Fruit fly (Drosophila melanogaster) whole organism, wandering third instar larva: Measurements from ENCODE around the gene CG14641.

ENCODE experiments used
- Abd-B ChIP-seq: fragments of >200 bp; optimal IDR thresholded peaks from 2 replicates; lab custom pipeline; 2017; ENCODE audit warnings: missing biosample characterization, missing genetic modification characterization
- CG32264 ChIP-seq: fragments of 200-800 bp; sonication (Bioruptor generic); optimal IDR thresholded peaks from 2 replicates; lab custom pipeline; 2016; ENCODE audit warnings: missing biosample characterization, missing genetic modification characterization
- CrebA ChIP-seq: fragments of 200-800 bp; sonication (Bioruptor generic); optimal IDR thresholded peaks from 2 replicates; lab custom pipeline; 2016; ENCODE audit warnings: missing biosample characterization, mild to moderate bottlenecking, missing genetic modification characterization, borderline replicate concordance
- Dfd ChIP-seq: fragments of >200 bp; optimal IDR thresholded peaks from 2 replicates; lab custom pipeline; 2017; ENCODE audit warnings: missing biosample characterization, missing genetic modification characterization
- Dif ChIP-seq: fragments of 200-275, 200-300 bp; sonication (Bioruptor generic); optimal IDR thresholded peaks from 2 replicates; lab custom pipeline; 2018; ENCODE audit warnings: missing biosample characterization, missing genetic modification characterization; ENCODE audit not compliant: partially characterized antibody
- GATAd ChIP-seq: sonication (Bioruptor generic); optimal IDR thresholded peaks from 2 replicates; lab custom pipeline; 2016; ENCODE audit warnings: missing biosample characterization, missing genetic modification characterization
- HLH106 ChIP-seq: fragments of 200-800 bp; optimal IDR thresholded peaks from 3 replicates; lab custom pipeline; 2019; ENCODE audit warnings: missing biosample characterization, mild to moderate bottlenecking, missing genetic modification characterization, moderate library complexity
- Hnf4 ChIP-seq: fragments of 200-800 bp; sonication (Bioruptor generic); optimal IDR thresholded peaks from 2 replicates; lab custom pipeline; 2016; ENCODE audit warnings: missing biosample characterization, mild to moderate bottlenecking, missing genetic modification characterization
- Hr78 ChIP-seq: fragments of >200 bp; optimal IDR thresholded peaks from 2 replicates; lab custom pipeline; 2017; ENCODE audit warnings: missing biosample characterization, missing genetic modification characterization
- Myc ChIP-seq: fragments of >200 bp; optimal IDR thresholded peaks from 2 replicates; lab custom pipeline; 2017
- N ChIP-seq: fragments of >200 bp; optimal IDR thresholded peaks from 2 replicates; lab custom pipeline; 2018; ENCODE audit warnings: missing biosample characterization, missing external identifiers, missing genetic modification characterization
- OdsH ChIP-seq: fragments of 200-800 bp; sonication (Bioruptor generic); optimal IDR thresholded peaks from 2 replicates; lab custom pipeline; 2016; ENCODE audit warnings: missing biosample characterization, mild to moderate bottlenecking, missing genetic modification characterization
- Rel ChIP-seq, 2 experiments: fragments of 200-800 bp; sonication (Bioruptor generic) in 1 of 2; optimal IDR thresholded peaks; 2 replicates in 1 of 2; 3 replicates in 1 of 2; lab custom pipeline; 2016 to 2019; ENCODE audit warnings: mild to moderate bottlenecking in 2 of 2, missing biosample characterization in 2 of 2, missing genetic modification characterization in 2 of 2, moderate library complexity in 1 of 2
- Sp1 ChIP-seq: fragments of 200-800 bp; sonication (Bioruptor generic); optimal IDR thresholded peaks from 3 replicates; lab custom pipeline; 2019; ENCODE audit warnings: missing biosample characterization, mild to moderate bottlenecking, missing genetic modification characterization, moderate library complexity
- Vsx2 ChIP-seq: fragments of 200-300, 225-300 bp; sonication (Bioruptor generic); optimal IDR thresholded peaks from 2 replicates; lab custom pipeline; 2018; ENCODE audit warnings: missing biosample characterization, missing genetic modification characterization; ENCODE audit not compliant: partially characterized antibody
- br ChIP-seq: fragments of 200-800 bp; sonication (Bioruptor generic); optimal IDR thresholded peaks from 2 replicates; lab custom pipeline; 2016; ENCODE audit warnings: missing biosample characterization, missing genetic modification characterization
- brk ChIP-seq: fragments of 200-800 bp; sonication (Bioruptor generic); optimal IDR thresholded peaks from 2 replicates; lab custom pipeline; 2016; ENCODE audit warnings: missing biosample characterization, mild to moderate bottlenecking, missing genetic modification characterization
- dl ChIP-seq, 2 experiments: fragments of 175-275, 200-275 bp in 1 of 2; fragments of 200-275 bp in 1 of 2; sonication (Bioruptor generic); optimal IDR thresholded peaks; lab custom pipeline; 2018; ENCODE audit warnings: mild to moderate bottlenecking in 2 of 2, missing biosample characterization in 2 of 2, missing genetic modification characterization in 2 of 2, moderate library complexity in 2 of 2; ENCODE audit not compliant: partially characterized antibody in 2 of 2, insufficient read depth in 1 of 2
- ey ChIP-seq: fragments of 200-800 bp; sonication (Bioruptor generic); optimal IDR thresholded peaks from 2 replicates; lab custom pipeline; 2016; ENCODE audit warnings: missing biosample characterization, missing genetic modification characterization
- foxo ChIP-seq, 2 experiments: fragments of 200-800 bp; sonication (Bioruptor generic); optimal IDR thresholded peaks; 2 replicates in 1 of 2; 3 replicates in 1 of 2; lab custom pipeline; 2016 to 2017; ENCODE audit warnings: missing biosample characterization in 2 of 2, missing genetic modification characterization in 2 of 2
- h ChIP-seq: fragments of 200-800 bp; sonication (Bioruptor generic); optimal IDR thresholded peaks from 3 replicates; lab custom pipeline; 2016; ENCODE audit warnings: missing biosample characterization, mild to moderate bottlenecking, missing genetic modification characterization
- lola ChIP-seq: fragments of >200 bp; optimal IDR thresholded peaks from 2 replicates; lab custom pipeline; 2017; ENCODE audit warnings: missing biosample characterization, missing genetic modification characterization
- pan ChIP-seq: fragments of >200 bp; optimal IDR thresholded peaks from 2 replicates; lab custom pipeline; 2017
- psq ChIP-seq: fragments of 200-800 bp; sonication (Bioruptor generic); optimal IDR thresholded peaks from 3 replicates; lab custom pipeline; 2017; ENCODE audit warnings: missing biosample characterization, mild to moderate bottlenecking, missing genetic modification characterization, moderate library complexity
- rgr ChIP-seq: fragments of 200-800 bp; sonication (Bioruptor generic); optimal IDR thresholded peaks from 3 replicates; lab custom pipeline; 2016; ENCODE audit warnings: missing biosample characterization, mild to moderate bottlenecking, missing genetic modification characterization
- sage ChIP-seq: fragments of 200-800 bp; sonication (Bioruptor generic); optimal IDR thresholded peaks from 2 replicates; lab custom pipeline; 2016; ENCODE audit warnings: missing biosample characterization, mild to moderate bottlenecking, missing genetic modification characterization
- sv ChIP-seq: fragments of 200-800 bp; sonication (Bioruptor generic); optimal IDR thresholded peaks from 3 replicates; lab custom pipeline; 2016; ENCODE audit warnings: missing biosample characterization, missing genetic modification characterization
- tai ChIP-seq: sonication (Bioruptor generic); optimal IDR thresholded peaks from 2 replicates; lab custom pipeline; 2016; ENCODE audit warnings: missing biosample characterization, missing genetic modification characterization
- woc ChIP-seq: sonication (Bioruptor generic); optimal IDR thresholded peaks from 2 replicates; lab custom pipeline; 2016; ENCODE audit warnings: missing biosample characterization, mild to moderate bottlenecking, missing genetic modification characterization

Gene CG14641

dm6 chr3R:4280062-4280461 is 47.9 kb upstream of the CG14641 start, which contains the start of gene cpx:
TSS of gene cpx (plus strand) at chr3R:4280221.
- TF ChIP-seq pan (lab: Kevin White, UChicago) (no peak), Rel (GFP tag; optimal IDR thresholded peaks at IDR 0.05; lab: Kevin White, UChicago) (no peak), Rel (tag; optimal IDR thresholded peaks at IDR 0.05; lab: Kevin White, UChicago) (no peak), Abd-B (GFP tag; lab: Kevin White, UChicago) (no peak), ey (GFP tag; lab: Kevin White, UChicago) (no peak), Vsx2 (no peak), sv (GFP tag; lab: Kevin White, UChicago) (no peak), foxo (GFP tag; optimal IDR thresholded peaks at IDR 0.05; lab: Kevin White, UChicago) (no peak), HLH106 (no peak), OdsH (no peak), Sp1 (GFP tag; lab: Kevin White, UChicago) (no peak), lola (GFP tag; lab: Kevin White, UChicago) (no peak)

DNA sequence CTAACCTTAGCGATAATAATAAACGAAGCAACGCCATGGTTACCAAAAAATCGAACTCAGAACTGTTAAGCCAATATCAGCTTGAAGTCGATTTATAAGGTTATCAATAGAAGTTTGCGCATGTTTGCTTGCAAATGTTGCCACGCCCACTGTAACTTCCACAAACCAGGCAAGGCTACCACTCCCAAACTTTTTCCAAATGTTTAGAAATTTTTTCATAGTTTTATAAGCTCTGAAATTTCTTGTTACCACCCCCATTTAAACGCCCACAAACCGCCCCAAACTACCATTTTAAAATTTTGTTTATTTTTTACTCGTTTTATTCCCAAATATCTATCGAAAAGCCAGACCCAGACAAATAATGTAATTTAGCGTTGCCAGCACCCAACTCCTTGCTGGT is 45.7 kb upstream of the CG14641 start, which contains the start of gene flip:
flip (minus strand) TSS at position 101 of the 400 bp plus-strand sequence.
- no peak for TF ChIP-seq N
- no peak for TF ChIP-seq Sp1 (GFP tag; lab: Kevin White, UChicago)
- no peak for TF ChIP-seq HLH106
- no peak for TF ChIP-seq CrebA (GFP tag; lab: Kevin White, UChicago)
- TF ChIP-seq lola (GFP tag; lab: Kevin White, UChicago) = no peak
- TF ChIP-seq psq (GFP tag; lab: Kevin White, UChicago) = no peak
- TF ChIP-seq dl (GFP tag; optimal IDR thresholded peaks at IDR 0.05; lab: Kevin White, UChicago; ENCODE audit: insufficient read depth in 1 of 2, partially characterized antibody in 2 of 2) = no peak
- TF ChIP-seq Rel (GFP tag; optimal IDR thresholded peaks at IDR 0.05; lab: Kevin White, UChicago) = no peak
- TF ChIP-seq Rel (tag; optimal IDR thresholded peaks at IDR 0.05; lab: Kevin White, UChicago) = no peak
- no peak for TF ChIP-seq sv (GFP tag; lab: Kevin White, UChicago)
- TF ChIP-seq Hnf4 = no peak
- TF ChIP-seq brk = no peak
- TF ChIP-seq Hr78 (GFP tag; lab: Kevin White, UChicago) = no peak
- no peak for TF ChIP-seq OdsH

dm6 chr3R:4268339-4268738 is 36.2 kb upstream of the CG14641 start:
- TF ChIP-seq Dfd = peak; percentile 88
- TF ChIP-seq rgr (GFP tag; lab: Kevin White, UChicago) = no peak

- no peak for TF ChIP-seq Hr78 (GFP tag; lab: Kevin White, UChicago)
- no peak for TF ChIP-seq Rel (GFP tag; optimal IDR thresholded peaks at IDR 0.05; lab: Kevin White, UChicago)
- TF ChIP-seq Rel (tag; optimal IDR thresholded peaks at IDR 0.05; lab: Kevin White, UChicago) = no peak
- no peak for TF ChIP-seq CG32264 (GFP tag; lab: Kevin White, UChicago)
- no peak for TF ChIP-seq OdsH
- TF ChIP-seq Myc (lab: Kevin White, UChicago) = no peak
- TF ChIP-seq br = no peak
- TF ChIP-seq h (GFP tag; lab: Kevin White, UChicago) = no peak
- TF ChIP-seq GATAd (GFP tag; lab: Kevin White, UChicago) = no peak
- no peak for TF ChIP-seq woc (GFP tag; lab: Kevin White, UChicago)
- TF ChIP-seq Abd-B (GFP tag; lab: Kevin White, UChicago) = no peak
- no peak for TF ChIP-seq ey (GFP tag; lab: Kevin White, UChicago)
- no peak for TF ChIP-seq Sp1 (GFP tag; lab: Kevin White, UChicago)
- no peak for TF ChIP-seq sage (GFP tag; lab: Kevin White, UChicago)
- TF ChIP-seq Vsx2 = no peak
- TF ChIP-seq CrebA (GFP tag; lab: Kevin White, UChicago) = no peak
- no peak for TF ChIP-seq pan (lab: Kevin White, UChicago)
- TF ChIP-seq HLH106 = no peak
- TF ChIP-seq tai (GFP tag; lab: Kevin White, UChicago) = no peak
- TF ChIP-seq Dif (GFP tag; lab: Kevin White, UChicago) = no peak
- no peak for TF ChIP-seq foxo (GFP tag; optimal IDR thresholded peaks at IDR 0.05; lab: Kevin White, UChicago)
Measured at dm6 chr3R:4266470-4266869, 34.3 kb upstream of the CG14641 start, which contains the start of gene CG1092. TSS of gene CG1092 (plus strand) at chr3R:4266770.

DNA sequence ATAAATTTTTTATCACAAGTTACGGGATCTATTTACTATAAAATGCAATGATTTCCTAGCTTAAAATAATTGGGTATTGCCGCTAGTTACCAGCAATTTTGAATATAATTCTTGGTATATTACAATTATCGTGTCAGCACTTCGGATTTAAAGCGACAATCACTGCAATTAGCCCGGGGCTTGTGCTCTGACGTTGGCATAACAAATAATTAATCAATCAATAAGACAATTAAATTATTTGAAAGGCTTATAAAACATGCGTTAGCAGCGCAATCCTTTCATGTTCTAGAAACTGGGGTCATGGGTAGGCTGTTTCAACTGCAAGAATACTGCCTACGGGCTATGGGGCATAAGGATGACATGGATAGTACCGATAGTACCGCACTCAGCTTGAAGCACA is 24.5 kb upstream of the CG14641 start, which contains the start of gene Or82a:
Or82a (plus strand) TSS at position 301 of the 400 bp plus-strand sequence.
- TF ChIP-seq N = no peak
- TF ChIP-seq sv (GFP tag; lab: Kevin White, UChicago) = no peak
- TF ChIP-seq pan (lab: Kevin White, UChicago) = no peak
- no peak for TF ChIP-seq brk
- no peak for TF ChIP-seq GATAd (GFP tag; lab: Kevin White, UChicago)
